Worm (Caenorhabditis elegans) whole organism, young adult: Measurements from ENCODE around the gene B0403.3.

Experiments used
- C06A6.2 ChIP-seq: fragments of 200-800 bp; sonication (Bioruptor generic); conservative IDR thresholded peaks from 2 replicates; pipeline ENCODE4 v1.3.6; 2022; ENCODE audit warnings: missing genetic modification characterization, missing compliant biosample characterization
- Y53F4B.3 ChIP-seq: fragments of 200-800 bp; sonication (Bioruptor generic); IDR thresholded peaks from 2 replicates; pipeline ENCODE4 v1.3.6; 2022; ENCODE audit warnings: missing genetic modification reagents, missing genetic modification characterization, missing compliant biosample characterization
- ama-1 ChIP-seq, 3 experiments: fragments of 150-350 bp in 1 of 3; sonication (generic microtip) in 2 of 3; optimal IDR thresholded peaks; 2 replicates each; lab custom pipeline; 2014 to 2018; ENCODE audit warnings: missing biosample characterization in 2 of 3, missing genetic modification characterization in 2 of 3, missing genetic modification reagents in 2 of 3
- aptf-2 ChIP-seq: fragments of 200-800 bp; sonication (Bioruptor generic); conservative IDR thresholded peaks from 2 replicates; pipeline ENCODE4 v1.3.6; 2022; ENCODE audit warnings: missing genetic modification reagents, missing genetic modification characterization, missing compliant biosample characterization
- nhr-27 ChIP-seq: fragments of 200-800 bp; sonication (Bioruptor generic); optimal IDR thresholded peaks from 2 replicates; lab custom pipeline; 2018; ENCODE audit warnings: mild to moderate bottlenecking, missing genetic modification characterization, moderate library complexity, missing compliant biosample characterization
- somi-1 ChIP-seq: fragments of 200-800 bp; sonication (Bioruptor generic); optimal IDR thresholded peaks from 2 replicates; lab custom pipeline; 2018; ENCODE audit warnings: mild to moderate bottlenecking, missing genetic modification characterization, missing compliant biosample characterization
- tlf-1 ChIP-seq: fragments of 200-800 bp; sonication (Bioruptor generic); optimal IDR thresholded peaks from 2 replicates; lab custom pipeline; 2018; ENCODE audit warnings: mild to moderate bottlenecking, missing genetic modification characterization, missing compliant biosample characterization
- xnd-1 ChIP-seq: sonication (generic microtip); optimal IDR thresholded peaks from 2 replicates; lab custom pipeline; 2016; ENCODE audit warnings: missing genotype, missing genetic modification reagents, missing genetic modification characterization, missing compliant biosample characterization
- ztf-3 ChIP-seq: fragments of 200-800 bp; sonication (Bioruptor generic); optimal IDR thresholded peaks from 2 replicates; lab custom pipeline; 2018; ENCODE audit warnings: mild to moderate bottlenecking, missing genetic modification characterization, missing compliant biosample characterization

DNA sequence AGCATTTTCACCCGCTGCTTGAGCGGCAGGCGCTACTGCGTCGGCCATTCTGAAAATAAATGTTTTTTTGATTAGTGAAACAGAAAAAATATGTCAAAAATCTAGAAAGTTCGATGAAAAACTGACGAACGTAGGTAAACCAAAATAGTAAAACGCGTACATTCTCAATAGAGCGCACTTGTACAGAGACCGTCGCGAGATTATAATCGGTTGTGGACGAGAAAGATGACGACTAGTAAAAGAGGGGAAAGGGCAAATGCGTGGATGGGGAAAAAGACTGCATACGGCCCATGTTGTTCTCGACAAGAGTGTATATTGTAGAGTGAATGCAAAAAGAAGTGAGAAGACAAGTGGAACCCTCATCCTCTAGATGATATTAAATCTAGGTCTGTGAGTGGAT, 37.2 kb upstream of the B0403.3 start, which contains the start of gene C36B7.6:
- TF ChIP-seq Y53F4B.3 (no peak), tlf-1 (GFP tag; lab: Kevin White, UChicago) (no peak), nhr-27 (no peak), somi-1 (no peak), xnd-1 (tag; lab: Kevin White, UChicago) (no peak), aptf-2 (GFP tag; lab: Robert Waterston, UW) (no peak), C06A6.2 (GFP tag; lab: Robert Waterston, UW) (no peak), ama-1 (optimal IDR thresholded peaks at IDR 0.05; lab: Kevin White, UChicago) (no peak), ama-1 (GFP tag; optimal IDR thresholded peaks at IDR 0.05; lab: Kevin White, UChicago) (no peak), ztf-3 (no peak)
